Worm (Caenorhabditis elegans) whole organism, mixed stage, embryonic: ENCODE results near the gene C33D9.3.

Experiments used
- M03D4.4 ChIP-seq: sonication (generic microtip); optimal IDR thresholded peaks from 2 replicates; lab custom pipeline; 2017; ENCODE audit warnings: mild to moderate bottlenecking, missing genetic modification characterization, missing compliant biosample characterization
- bed-3 ChIP-seq: fragments of 200-800 bp; sonication (Bioruptor generic); optimal IDR thresholded peaks from 3 replicates; lab custom pipeline; 2018; ENCODE audit warnings: mild to moderate bottlenecking, missing genetic modification characterization, moderate library complexity, missing compliant biosample characterization
- blmp-1 ChIP-seq: fragments of 150-350 bp; optimal IDR thresholded peaks from 2 replicates; lab custom pipeline; 2014; ENCODE audit warnings: missing biosample characterization, missing genetic modification characterization
- ceh-39 ChIP-seq: fragments of 150-350 bp; optimal IDR thresholded peaks from 2 replicates; lab custom pipeline; 2014; ENCODE audit warnings: missing biosample characterization, missing genetic modification characterization
- ceh-43 ChIP-seq: fragments of 200-800 bp; sonication (Bioruptor generic); optimal IDR thresholded peaks from 2 replicates; lab custom pipeline; 2018; ENCODE audit warnings: mild to moderate bottlenecking, missing genetic modification characterization, moderate library complexity, missing compliant biosample characterization
- ceh-83 ChIP-seq: fragments of 200-800 bp; sonication (Bioruptor generic); optimal IDR thresholded peaks from 2 replicates; lab custom pipeline; 2018; ENCODE audit warnings: mild to moderate bottlenecking, missing genetic modification characterization, missing compliant biosample characterization
- ces-1 ChIP-seq: fragments of 150-350 bp; optimal IDR thresholded peaks from 2 replicates; lab custom pipeline; 2014; ENCODE audit warnings: missing biosample characterization, missing genetic modification reagents, missing genetic modification characterization
- cnd-1 ChIP-seq: fragments of 200-800 bp; sonication (Bioruptor generic); optimal IDR thresholded peaks from 2 replicates; lab custom pipeline; 2018; ENCODE audit warnings: mild to moderate bottlenecking, missing genetic modification characterization, missing compliant biosample characterization
- drap-1 ChIP-seq: fragments of 200-800 bp; sonication (Bioruptor generic); optimal IDR thresholded peaks from 3 replicates; lab custom pipeline; 2018; ENCODE audit warnings: mild to moderate bottlenecking, missing genetic modification characterization, missing compliant biosample characterization
- elt-1 ChIP-seq: sonication (generic microtip); optimal IDR thresholded peaks from 2 replicates; lab custom pipeline; 2017; ENCODE audit warnings: missing genetic modification characterization, mild to moderate bottlenecking, missing compliant biosample characterization, antibody characterized with exemption, moderate library complexity, borderline replicate concordance; ENCODE audit not compliant: insufficient read depth
- elt-3 ChIP-seq: fragments of 150-350 bp; optimal IDR thresholded peaks from 2 replicates; lab custom pipeline; 2014; ENCODE audit warnings: missing biosample characterization, missing genetic modification characterization
- flh-1 ChIP-seq: fragments of 200-800 bp; sonication (Bioruptor generic); optimal IDR thresholded peaks from 2 replicates; lab custom pipeline; 2018; ENCODE audit warnings: mild to moderate bottlenecking, missing genetic modification characterization, moderate library complexity, missing compliant biosample characterization
- ham-2 ChIP-seq: fragments of 200-800 bp; sonication (Bioruptor generic); optimal IDR thresholded peaks from 2 replicates; lab custom pipeline; 2018; ENCODE audit warnings: mild to moderate bottlenecking, missing genetic modification characterization, missing compliant biosample characterization
- hlh-1 ChIP-seq: fragments of 150-350 bp; optimal IDR thresholded peaks from 2 replicates; lab custom pipeline; 2014; ENCODE audit warnings: missing biosample characterization, missing genetic modification reagents, missing genetic modification characterization
- lin-13 ChIP-seq: fragments of 150-350 bp; optimal IDR thresholded peaks from 2 replicates; lab custom pipeline; 2014; ENCODE audit warnings: missing biosample characterization, missing genetic modification characterization
- lin-32 ChIP-seq: fragments of 200-800 bp; sonication (Bioruptor generic); optimal IDR thresholded peaks from 2 replicates; lab custom pipeline; 2018; ENCODE audit warnings: mild to moderate bottlenecking, missing genetic modification characterization, missing compliant biosample characterization
- lsy-2 ChIP-seq: fragments of 150-350 bp; optimal IDR thresholded peaks from 2 replicates; lab custom pipeline; 2014; ENCODE audit warnings: missing biosample characterization, missing genetic modification characterization
- mab-5 ChIP-seq: fragments of 150-350 bp; optimal IDR thresholded peaks from 2 replicates; lab custom pipeline; 2014; ENCODE audit warnings: missing biosample characterization, missing genetic modification characterization
- mep-1 ChIP-seq: fragments of 150-350 bp; optimal IDR thresholded peaks from 2 replicates; lab custom pipeline; 2017; ENCODE audit warnings: missing biosample characterization, missing genetic modification reagents, missing genetic modification characterization, inconsistent platforms
- mls-2 ChIP-seq: sonication (generic microtip); optimal IDR thresholded peaks from 2 replicates; lab custom pipeline; 2016; ENCODE audit warnings: mild to moderate bottlenecking, missing genetic modification characterization, moderate library complexity, missing compliant biosample characterization
- nhr-12 ChIP-seq: fragments of 150-350 bp; optimal IDR thresholded peaks from 2 replicates; lab custom pipeline; 2014; ENCODE audit warnings: missing biosample characterization, missing genetic modification characterization
- nhr-2 ChIP-seq: fragments of 150-350 bp; optimal IDR thresholded peaks from 2 replicates; lab custom pipeline; 2014; ENCODE audit warnings: missing biosample characterization, missing genetic modification characterization
- nhr-237 ChIP-seq: fragments of 150-350 bp; optimal IDR thresholded peaks from 2 replicates; lab custom pipeline; 2014; ENCODE audit warnings: missing biosample characterization, missing genetic modification characterization
- nhr-28 ChIP-seq: fragments of 150-350 bp; optimal IDR thresholded peaks from 2 replicates; lab custom pipeline; 2014; ENCODE audit warnings: missing biosample characterization, missing genetic modification characterization
- nhr-76 ChIP-seq: sonication (generic microtip); optimal IDR thresholded peaks from 2 replicates; lab custom pipeline; 2017; ENCODE audit warnings: missing biosample characterization, missing genetic modification characterization
- pha-4 ChIP-seq: fragments of 150-350 bp; optimal IDR thresholded peaks from 2 replicates; lab custom pipeline; 2018; ENCODE audit warnings: missing biosample characterization, missing genetic modification reagents, missing genetic modification characterization
- sem-2 ChIP-seq: fragments of 200-800 bp; sonication (Bioruptor generic); optimal IDR thresholded peaks from 2 replicates; lab custom pipeline; 2018; ENCODE audit warnings: mild to moderate bottlenecking, missing genetic modification characterization, missing compliant biosample characterization
- snpc-4 ChIP-seq: fragments of 150-350 bp; optimal IDR thresholded peaks from 2 replicates; lab custom pipeline; 2014; ENCODE audit warnings: missing biosample characterization, missing genetic modification characterization
- sptf-1 ChIP-seq: sonication (generic microtip); optimal IDR thresholded peaks from 2 replicates; lab custom pipeline; 2017; ENCODE audit warnings: mild to moderate bottlenecking, missing genetic modification characterization, moderate library complexity, missing compliant biosample characterization
- tbx-8 ChIP-seq: fragments of 200-800 bp; sonication (Bioruptor generic); optimal IDR thresholded peaks from 2 replicates; lab custom pipeline; 2018; ENCODE audit warnings: mild to moderate bottlenecking, missing genetic modification characterization, moderate library complexity, missing compliant biosample characterization
- unc-120 ChIP-seq: sonication (generic microtip); optimal IDR thresholded peaks from 2 replicates; lab custom pipeline; 2017; ENCODE audit warnings: missing genetic modification characterization, missing compliant biosample characterization; ENCODE audit not compliant: poor library complexity, severe bottlenecking
- unc-39 ChIP-seq: fragments of 150-350 bp; optimal IDR thresholded peaks from 2 replicates; lab custom pipeline; 2014; ENCODE audit warnings: missing biosample characterization, missing genetic modification characterization
- unc-62 ChIP-seq: fragments of 150-350 bp; optimal IDR thresholded peaks from 2 replicates; lab custom pipeline; 2014; ENCODE audit warnings: missing biosample characterization, missing genetic modification reagents, missing genetic modification characterization
- zip-8 ChIP-seq: fragments of 150-350 bp; optimal IDR thresholded peaks from 2 replicates; lab custom pipeline; 2014; ENCODE audit warnings: missing biosample characterization, missing genetic modification characterization
- ztf-11 ChIP-seq: fragments of 150-350 bp; optimal IDR thresholded peaks from 2 replicates; lab custom pipeline; 2014; ENCODE audit warnings: missing biosample characterization, missing genetic modification characterization

Gene C33D9.3

ce11 chrIV:8784855-8785327 is 7.8 kb downstream of the C33D9.3 start, which contains the start of gene C33D9.13:
C33D9.13 (minus strand) TSS chrIV:8785277.
- peak; percentile 29 for TF ChIP-seq ces-1 (GFP tag; lab: Kevin White, UChicago)
- TF ChIP-seq sptf-1, result no peak

ce11 chrIV:8782172-8782571 is 10.5 kb downstream of the C33D9.3 start:
- peak; percentile 93 for TF ChIP-seq hlh-1 (tag; lab: Kevin White, UChicago)
- TF ChIP-seq nhr-237, result peak; percentile 56
- TF ChIP-seq M03D4.4, result peak; percentile 54
- peak; percentile 83 for TF ChIP-seq cnd-1 (tag; lab: Kevin White, UChicago)
- TF ChIP-seq nhr-76 (tag; lab: Kevin White, UChicago), result no peak
- TF ChIP-seq sptf-1, result peak; percentile 78
- peak; percentile 5 for TF ChIP-seq elt-3 (tag; lab: Kevin White, UChicago)
- TF ChIP-seq ces-1 (GFP tag; lab: Kevin White, UChicago), result peak; percentile 53
- TF ChIP-seq mls-2 (tag; lab: Kevin White, UChicago), result peak; percentile 74
- TF ChIP-seq ham-2 (GFP tag; lab: Kevin White, UChicago), result peak; percentile 98
- TF ChIP-seq mep-1 (tag; lab: Kevin White, UChicago), result peak; percentile 84
- TF ChIP-seq tbx-8, result peak; percentile 21
- peak; percentile 52 for TF ChIP-seq ceh-83 (GFP tag; lab: Kevin White, UChicago)
- TF ChIP-seq mab-5 (tag; lab: Kevin White, UChicago), result no peak
- no peak for TF ChIP-seq unc-39 (tag; lab: Kevin White, UChicago)
- no peak for TF ChIP-seq snpc-4
- peak; percentile 69 for TF ChIP-seq lsy-2 (tag; lab: Kevin White, UChicago)
- TF ChIP-seq ceh-39 (tag; lab: Kevin White, UChicago), result no peak
- TF ChIP-seq elt-1 (tag; lab: Kevin White, UChicago), result peak; percentile 45
- TF ChIP-seq nhr-12 (tag; lab: Kevin White, UChicago), result no peak
- TF ChIP-seq ceh-43 (GFP tag; lab: Kevin White, UChicago), result peak; percentile 31
- TF ChIP-seq lin-13, result peak; percentile 75
- TF ChIP-seq sem-2 (GFP tag; lab: Kevin White, UChicago), result no peak
- no peak for TF ChIP-seq zip-8 (tag; lab: Kevin White, UChicago)
- no peak for TF ChIP-seq blmp-1
- TF ChIP-seq nhr-2, result peak; percentile 26
- peak; percentile 74 for TF ChIP-seq lin-32 (GFP tag; lab: Kevin White, UChicago)
- peak; percentile 77 for TF ChIP-seq pha-4 (tag; lab: Kevin White, UChicago)
- peak; percentile 14 for TF ChIP-seq bed-3 (GFP tag; lab: Kevin White, UChicago)
- TF ChIP-seq flh-1, result no peak
- no peak for TF ChIP-seq nhr-28
- peak; percentile 95 for TF ChIP-seq unc-120
- TF ChIP-seq ztf-11 (tag; lab: Kevin White, UChicago), result peak; percentile 74
- TF ChIP-seq drap-1 (GFP tag; lab: Kevin White, UChicago), result peak; percentile 75
- peak; percentile 84 for TF ChIP-seq unc-62 (GFP tag; lab: Kevin White, UChicago)

DNA sequence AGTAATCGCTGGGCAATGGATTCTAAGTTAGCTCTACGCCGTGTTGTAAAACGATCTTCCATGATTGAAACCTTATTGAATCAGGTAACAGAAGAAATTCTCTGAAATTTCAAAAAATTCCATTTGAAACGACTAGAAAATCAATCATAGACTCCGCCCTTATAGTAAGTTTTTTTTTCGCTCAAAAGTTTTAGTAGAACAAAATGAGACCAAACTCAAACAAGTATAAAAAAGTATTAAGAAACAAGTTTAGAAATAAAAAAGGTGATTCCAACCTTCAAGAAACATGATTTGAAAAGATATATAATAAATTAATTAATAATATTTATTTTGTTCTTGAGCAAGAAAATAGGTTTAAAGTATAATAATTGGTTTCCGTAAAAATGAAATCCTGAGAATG is 14.7 kb downstream of the C33D9.3 start, which contains the start of gene C33D9.6:
Gene C33D9.6, minus strand, starts transcription at position 101 of the 400 bp plus-strand sequence.
- TF ChIP-seq M03D4.4 (no peak), snpc-4 (no peak)

DNA sequence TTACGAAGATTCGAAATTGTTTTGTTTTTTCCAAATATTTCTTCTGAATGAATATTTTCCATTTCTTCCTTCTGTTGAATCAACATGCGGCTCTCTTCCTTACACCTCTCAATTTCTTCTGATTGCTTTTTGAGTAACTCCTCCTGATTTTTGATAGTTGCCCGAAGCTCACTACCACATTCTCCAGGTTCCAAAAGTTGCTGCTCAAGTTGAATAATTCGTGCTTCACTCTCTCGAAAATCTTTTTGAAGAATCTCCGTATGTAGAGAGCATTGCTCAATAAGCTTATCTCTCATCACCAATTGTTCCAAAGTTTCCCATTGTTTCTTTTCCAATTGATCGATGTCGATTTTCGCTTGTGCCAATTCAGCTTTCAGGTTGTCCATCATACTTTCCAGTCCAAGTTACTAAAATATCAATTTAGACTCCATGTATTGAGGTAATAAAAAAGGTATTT is 19.9 kb downstream of the C33D9.3 start, which contains the start of gene F20C5.6:
Gene F20C5.6, minus strand, starts transcription at position 407 of the 457 bp plus-strand sequence.
- no peak for TF ChIP-seq snpc-4
- no peak for TF ChIP-seq sem-2 (GFP tag; lab: Kevin White, UChicago)
- TF ChIP-seq ceh-39 (tag; lab: Kevin White, UChicago), result no peak
- TF ChIP-seq unc-39 (tag; lab: Kevin White, UChicago), result no peak
- TF ChIP-seq nhr-2, result no peak
- TF ChIP-seq unc-120, result no peak
- no peak for TF ChIP-seq ham-2 (GFP tag; lab: Kevin White, UChicago)
- TF ChIP-seq mab-5 (tag; lab: Kevin White, UChicago), result no peak
- no peak for TF ChIP-seq nhr-12 (tag; lab: Kevin White, UChicago)
- TF ChIP-seq tbx-8, result no peak
- no peak for TF ChIP-seq ztf-11 (tag; lab: Kevin White, UChicago)
- TF ChIP-seq sptf-1, result no peak
- TF ChIP-seq ceh-83 (GFP tag; lab: Kevin White, UChicago), result no peak
- no peak for TF ChIP-seq flh-1
- no peak for TF ChIP-seq lsy-2 (tag; lab: Kevin White, UChicago)
- no peak for TF ChIP-seq nhr-28
- no peak for TF ChIP-seq ces-1 (GFP tag; lab: Kevin White, UChicago)
- TF ChIP-seq elt-1 (tag; lab: Kevin White, UChicago), result no peak
- no peak for TF ChIP-seq cnd-1 (tag; lab: Kevin White, UChicago)
- TF ChIP-seq elt-3 (tag; lab: Kevin White, UChicago), result no peak
